Fruit fly (Drosophila melanogaster): Measurements from ENCODE around the gene ValRS-m.

Gene ValRS-m

DNA sequence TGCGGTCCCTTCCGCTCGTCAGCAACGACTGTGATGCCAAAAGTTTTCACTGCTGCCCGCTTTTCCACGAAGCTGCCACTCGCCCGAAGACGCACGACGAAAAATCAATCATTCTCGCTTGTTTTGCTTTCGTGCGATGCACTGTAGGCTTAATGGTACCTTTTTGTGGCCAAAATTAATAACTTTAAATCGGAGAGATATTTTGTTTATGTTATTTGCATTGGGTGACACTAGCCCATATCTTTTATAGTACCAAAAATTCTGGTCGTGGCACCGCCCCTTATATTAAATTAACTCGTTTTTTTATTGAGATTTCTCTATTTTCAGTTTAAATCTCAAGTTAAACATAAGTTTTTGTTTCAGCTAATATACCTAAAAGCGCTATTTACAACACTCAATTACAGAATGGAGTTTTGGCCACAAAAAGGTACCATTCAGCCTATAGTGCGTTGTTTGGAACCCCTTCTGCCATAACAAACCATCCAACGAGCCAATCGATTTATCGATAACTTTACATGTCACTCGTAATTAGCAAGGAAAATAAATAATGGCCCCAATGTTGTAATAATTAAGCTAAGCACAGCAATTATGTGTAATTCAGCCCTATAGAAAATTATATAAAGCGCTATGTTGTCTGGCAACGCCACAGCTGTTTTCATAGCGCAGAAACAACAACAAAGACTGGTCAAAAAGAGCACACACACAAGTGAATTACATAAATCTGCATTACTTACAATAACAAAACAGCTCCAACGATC, 11.2 kb downstream of the ValRS-m start (continued):
- peak; percentile 67 for TF ChIP-seq CG10669 (GFP tag; optimal IDR thresholded peaks at IDR 0.05)
- TF ChIP-seq Met (GFP tag; optimal IDR thresholded peaks at IDR 0.05) = peak; percentile 72
- TF ChIP-seq CG34406 (GFP tag; optimal IDR thresholded peaks at IDR 0.05) = peak; percentile 3
- no peak for TF ChIP-seq fd85E (GFP tag; optimal IDR thresholded peaks at IDR 0.05)
- TF ChIP-seq CG11902 (GFP tag; optimal IDR thresholded peaks at IDR 0.05) = no peak
- TF ChIP-seq Hr4 (GFP tag; optimal IDR thresholded peaks at IDR 0.05) = peak; percentile 78
- TF ChIP-seq CG7368 (GFP tag; optimal IDR thresholded peaks at IDR 0.05) = peak; percentile 21
- peak; percentile 7 for TF ChIP-seq fkh (GFP tag; optimal IDR thresholded peaks at IDR 0.05)
- peak; percentile 31 for TF ChIP-seq OdsH (GFP tag; optimal IDR thresholded peaks at IDR 0.05)
- TF ChIP-seq CG11762 (GFP tag; optimal IDR thresholded peaks at IDR 0.05; ENCODE audit: insufficient read depth) = peak; percentile 38

DNA sequence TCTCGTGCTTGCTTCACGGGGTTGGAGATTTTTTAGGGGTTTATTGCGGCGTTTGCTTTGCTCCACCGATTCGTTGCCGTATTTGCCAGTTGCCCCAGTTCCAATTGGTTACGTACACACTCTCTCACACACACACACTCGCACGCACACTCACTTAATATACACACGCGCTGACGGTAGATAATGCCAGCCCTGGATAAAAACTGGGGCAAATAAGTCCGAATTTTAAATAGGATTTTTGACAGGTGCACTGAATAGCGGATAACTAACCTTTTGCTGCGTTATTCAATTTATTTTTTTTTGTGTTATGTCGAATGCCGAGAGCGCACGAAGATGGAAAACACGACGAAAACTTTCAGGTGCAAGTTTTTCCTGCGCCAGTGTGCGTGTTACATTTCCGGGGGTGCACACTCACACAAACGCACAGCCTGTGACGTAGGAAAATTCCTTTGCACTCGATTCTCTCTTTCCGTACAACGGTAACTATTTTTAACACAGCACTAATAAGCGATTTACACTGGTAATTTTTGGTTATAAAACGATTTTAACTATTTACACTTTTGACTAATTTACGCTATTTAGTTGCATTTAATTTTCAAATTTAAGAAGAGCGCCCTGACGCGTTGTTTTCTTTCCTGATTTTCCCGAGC, 11.9 kb downstream of the ValRS-m start:
- TF ChIP-seq lz (GFP tag; optimal IDR thresholded peaks at IDR 0.05) = no peak
- TF ChIP-seq CG1621 (tag; optimal IDR thresholded peaks at IDR 0.05) = no peak
- no peak for TF ChIP-seq Eip93F (GFP tag; optimal IDR thresholded peaks at IDR 0.05)
- no peak for TF ChIP-seq esn (GFP tag; optimal IDR thresholded peaks at IDR 0.05)
- no peak for TF ChIP-seq dsx (GFP tag; optimal IDR thresholded peaks at IDR 0.05; ENCODE audit: poor library complexity, severe bottlenecking)
- TF ChIP-seq Lpt (GFP tag; optimal IDR thresholded peaks at IDR 0.05) = no peak
- TF ChIP-seq CG6792 (GFP tag; optimal IDR thresholded peaks at IDR 0.05) = no peak

DNA sequence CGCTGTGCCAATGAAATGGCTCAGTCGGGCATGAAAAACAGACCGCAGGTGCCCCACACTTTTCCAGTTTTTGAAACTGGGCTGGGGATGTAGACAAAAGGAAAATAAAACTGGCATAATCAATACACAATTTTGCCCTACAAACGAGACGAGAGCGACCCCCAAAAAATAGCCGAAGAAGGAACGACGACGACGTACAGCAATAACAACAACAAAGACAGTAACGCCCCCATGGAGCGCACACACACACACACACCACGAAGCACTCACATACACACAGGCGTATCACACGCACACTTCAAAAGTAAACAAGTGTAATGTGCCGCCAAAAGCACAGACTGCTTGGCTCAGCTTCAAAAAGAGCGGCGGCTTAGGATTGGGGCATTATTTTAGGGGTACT, 13.1 kb downstream of the ValRS-m start:
- TF ChIP-seq CG11762 (GFP tag; optimal IDR thresholded peaks at IDR 0.05; ENCODE audit: insufficient read depth) = no peak
- TF ChIP-seq fkh (GFP tag; optimal IDR thresholded peaks at IDR 0.05) = peak; percentile 50

DNA sequence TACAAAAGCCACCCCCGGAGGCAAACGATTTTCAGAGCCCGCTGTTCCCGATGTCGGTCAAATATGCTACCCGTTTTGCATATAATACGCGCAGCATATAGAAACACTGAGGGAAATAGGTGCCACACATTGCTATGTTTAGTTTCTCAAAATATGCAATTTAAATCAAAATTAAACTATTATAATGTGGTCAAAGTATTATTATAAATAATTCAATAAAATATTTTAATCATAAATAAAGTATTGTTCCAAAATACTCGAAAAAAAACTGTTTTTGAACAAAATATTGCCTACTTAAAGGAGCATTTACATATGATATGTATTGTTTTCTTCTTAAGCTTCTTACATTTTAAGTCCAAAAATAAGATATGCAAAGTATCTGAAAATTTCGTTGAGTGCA, 13.6 kb downstream of the ValRS-m start:
- TF ChIP-seq fkh (GFP tag; optimal IDR thresholded peaks at IDR 0.05) (no peak), CG6163 (GFP tag; IDR thresholded peaks at IDR 0.05) (no peak), Hr39 (GFP tag; optimal IDR thresholded peaks at IDR 0.05) (no peak), acj6 (GFP tag; optimal IDR thresholded peaks at IDR 0.05) (no peak), dsx (GFP tag; optimal IDR thresholded peaks at IDR 0.05; ENCODE audit: poor library complexity, severe bottlenecking) (no peak), CG6276 (GFP tag; optimal IDR thresholded peaks at IDR 0.05) (peak; percentile 3), CG6808 (GFP tag; optimal IDR thresholded peaks at IDR 0.05) (no peak), CG32006 (GFP tag; optimal IDR thresholded peaks at IDR 0.05) (peak; percentile 18), Blimp-1 (GFP tag; optimal IDR thresholded peaks at IDR 0.05) (no peak), Eip75B (GFP tag; optimal IDR thresholded peaks at IDR 0.05) (no peak), vri (GFP tag; optimal IDR thresholded peaks at IDR 0.05) (no peak), spab (GFP tag; optimal IDR thresholded peaks at IDR 0.05) (no peak), Lpt (GFP tag; optimal IDR thresholded peaks at IDR 0.05) (no peak), cyc (GFP tag; optimal IDR thresholded peaks at IDR 0.05) (no peak), Ets21C (GFP tag; optimal IDR thresholded peaks at IDR 0.05) (no peak), fd59A (GFP tag; optimal IDR thresholded peaks at IDR 0.05) (no peak), Eip78C (GFP tag) (no peak), dac (GFP tag; optimal IDR thresholded peaks at IDR 0.05) (no peak), ss (GFP tag; optimal IDR thresholded peaks at IDR 0.05) (no peak), lz (GFP tag; optimal IDR thresholded peaks at IDR 0.05) (no peak), Ets96B (tag; optimal IDR thresholded peaks at IDR 0.05) (no peak), esn (GFP tag; optimal IDR thresholded peaks at IDR 0.05) (no peak), Met (GFP tag; optimal IDR thresholded peaks at IDR 0.05) (no peak), CG10669 (GFP tag; optimal IDR thresholded peaks at IDR 0.05) (no peak), CG15336 (GFP tag; IDR thresholded peaks at IDR 0.05) (peak; percentile 41), CG1621 (tag; optimal IDR thresholded peaks at IDR 0.05) (no peak), Hr38 (GFP tag; optimal IDR thresholded peaks at IDR 0.05) (no peak), eg (GFP tag; IDR thresholded peaks at IDR 0.05) (0 out of 3 replicates have a peak, but pooled peaks have one; percentile 17), CG8119 (GFP tag; IDR thresholded peaks at IDR 0.05) (no peak), salr (GFP tag; optimal IDR thresholded peaks at IDR 0.05) (no peak), fd85E (GFP tag; optimal IDR thresholded peaks at IDR 0.05) (no peak), CG10631 (GFP tag; optimal IDR thresholded peaks at IDR 0.05) (no peak), CG6792 (GFP tag; optimal IDR thresholded peaks at IDR 0.05) (no peak), Smox (GFP tag; optimal IDR thresholded peaks at IDR 0.05) (no peak)
